Fruit fly (Drosophila melanogaster): Measurements from ENCODE around the gene Grl65a.

Grl65a gene

dm6 chr3L:6703368-6703807 lies 35.8 kb upstream of the Grl65a start, which contains the start of gene SP1173 (continued):
- no peak for TF ChIP-seq CG10462 (GFP tag; optimal IDR thresholded peaks at IDR 0.05)
- peak; percentile 76 for TF ChIP-seq sens (GFP tag)
- TF ChIP-seq Lim3 (GFP tag; IDR thresholded peaks at IDR 0.05): no peak
- no peak for TF ChIP-seq Taf1 (GFP tag; IDR thresholded peaks at IDR 0.05)
- no peak for TF ChIP-seq pum (GFP tag; optimal IDR thresholded peaks at IDR 0.05)
- peak; percentile 42 for TF ChIP-seq Antp (GFP tag; optimal IDR thresholded peaks at IDR 0.05)
- TF ChIP-seq CG16863 (GFP tag; optimal IDR thresholded peaks at IDR 0.05): no peak
- TF ChIP-seq gro (GFP tag; optimal IDR thresholded peaks at IDR 0.05): peak; percentile 41
- no peak for TF ChIP-seq CG17361 (GFP tag; IDR thresholded peaks at IDR 0.05)
- peak; percentile 59 for TF ChIP-seq CG15514 (GFP tag; optimal IDR thresholded peaks at IDR 0.05)
- TF ChIP-seq HmgD (GFP tag; optimal IDR thresholded peaks at IDR 0.05): peak; percentile 9
- no peak for TF ChIP-seq CG9727 (GFP tag; optimal IDR thresholded peaks at IDR 0.05)
- peak; percentile 54; the same call in 2 of the 4 replicates for TF ChIP-seq Dll (GFP tag; IDR thresholded peaks at IDR 0.05; ENCODE audit: partially characterized antibody)
- peak; percentile 35 for TF ChIP-seq CG4328 (GFP tag; optimal IDR thresholded peaks at IDR 0.05)
- no peak for TF ChIP-seq Hsf (GFP tag; optimal IDR thresholded peaks at IDR 0.05)
- peak; percentile 22 for TF ChIP-seq CG3407 (GFP tag; optimal IDR thresholded peaks at IDR 0.05)
- TF ChIP-seq CG33557 (GFP tag; optimal IDR thresholded peaks at IDR 0.05): no peak
- TF ChIP-seq hbn (GFP tag; IDR thresholded peaks at IDR 0.05; ENCODE audit: partially characterized antibody): peak; percentile 20; the same call in 1 of the 2 replicates
- no peak for TF ChIP-seq Xbp1 (GFP tag; optimal IDR thresholded peaks at IDR 0.05)
- peak; percentile 50; the same call in 1 of the 2 replicates for TF ChIP-seq E2f1 (GFP tag; IDR thresholded peaks at IDR 0.05)
- TF ChIP-seq CG15696 (tag; optimal IDR thresholded peaks at IDR 0.05): no peak
- TF ChIP-seq danr (GFP tag; IDR thresholded peaks at IDR 0.05): no peak
- TF ChIP-seq CG30020 (tag; optimal IDR thresholded peaks at IDR 0.05): no peak
- TF ChIP-seq CG6654 (GFP tag; optimal IDR thresholded peaks at IDR 0.05): no peak
- peak; percentile 35; the same call in 1 of the 2 replicates for TF ChIP-seq Xrp1 (GFP tag; IDR thresholded peaks at IDR 0.05)
- TF ChIP-seq Hey (tag; optimal IDR thresholded peaks at IDR 0.05): peak; percentile 7
- no peak for TF ChIP-seq sc (optimal IDR thresholded peaks at IDR 0.05)
- no peak for TF ChIP-seq sc (GFP tag; optimal IDR thresholded peaks at IDR 0.05)
- peak; percentile 37; the same call in 1 of the 2 replicates for TF ChIP-seq Awh (GFP tag; IDR thresholded peaks at IDR 0.05)
- TF ChIP-seq ara (GFP tag; IDR thresholded peaks at IDR 0.05): peak; percentile 46; the same call in 1 of the 2 replicates
- TF ChIP-seq repo (GFP tag; optimal IDR thresholded peaks at IDR 0.05): no peak
- peak; percentile 16 for TF ChIP-seq twi (tag; optimal IDR thresholded peaks at IDR 0.05)
- TF ChIP-seq CG17328 (GFP tag; IDR thresholded peaks at IDR 0.05): peak; percentile 49; the same call in 1 of the 2 replicates
- peak; percentile 16 for TF ChIP-seq CG33213 (GFP tag; optimal IDR thresholded peaks at IDR 0.05)
- TF ChIP-seq CG16813 (GFP tag; IDR thresholded peaks at IDR 0.05; ENCODE audit: partially characterized antibody): peak; percentile 38; the same call in 1 of the 3 replicates
- peak; percentile 16 for TF ChIP-seq CG10979 (tag; optimal IDR thresholded peaks at IDR 0.05)
- peak; percentile 8 for TF ChIP-seq CG15601 (tag; optimal IDR thresholded peaks at IDR 0.05)
- TF ChIP-seq YL-1 (GFP tag; optimal IDR thresholded peaks at IDR 0.05): no peak
- no peak for TF ChIP-seq CG8944 (GFP tag; optimal IDR thresholded peaks at IDR 0.05)
- 0 out of 3 replicates have a peak, but pooled peaks have one; percentile 19 for TF ChIP-seq mld (GFP tag; IDR thresholded peaks at IDR 0.05; ENCODE audit: partially characterized antibody)
- TF ChIP-seq lov (optimal IDR thresholded peaks at IDR 0.05): no peak
- peak; percentile 56; the same call in 1 of the 3 replicates for TF ChIP-seq lov (GFP tag; IDR thresholded peaks at IDR 0.05)
- peak in 1 of 3 experiments; percentile 53 for TF ChIP-seq Stat92E (GFP tag; optimal IDR thresholded peaks at IDR 0.05)
- TF ChIP-seq Nf-YC (tag; optimal IDR thresholded peaks at IDR 0.05): peak; percentile 39
- TF ChIP-seq dimm (GFP tag; IDR thresholded peaks at IDR 0.05): no peak
- no peak for TF ChIP-seq CG10209 (GFP tag; optimal IDR thresholded peaks at IDR 0.05)
- no peak for TF ChIP-seq CG2889 (GFP tag; IDR thresholded peaks at IDR 0.05)
- peak; percentile 3 for TF ChIP-seq CG17912 (GFP tag; optimal IDR thresholded peaks at IDR 0.05)
- TF ChIP-seq ab (GFP tag; optimal IDR thresholded peaks at IDR 0.05): no peak
- peak; percentile 36 for TF ChIP-seq D19A (tag; optimal IDR thresholded peaks at IDR 0.05)
- peak; percentile 32 for TF ChIP-seq Mes4 (GFP tag; optimal IDR thresholded peaks at IDR 0.05)
